Fruit fly (Drosophila melanogaster) whole organism, embryonic: ENCODE data around the gene Gr93a.

Experiments
- C15 ChIP-seq: fragments of 200-800 bp; sonication (Bioruptor generic); IDR thresholded peaks from 3 replicates; pipeline ENCODE4 v1.3.6; 2022; ENCODE audit warnings: missing biosample characterization, missing genetic modification characterization
- CG10366 ChIP-seq: fragments of 200-800 bp; sonication (Bioruptor generic); IDR thresholded peaks from 2 replicates; pipeline ENCODE4 v1.3.6; 2022; ENCODE audit warnings: missing biosample characterization, missing genetic modification characterization
- CG10543 ChIP-seq: fragments of 200-800 bp; sonication (Bioruptor generic); optimal IDR thresholded peaks from 3 replicates; lab custom pipeline; 2017; ENCODE audit warnings: missing biosample characterization, mild to moderate bottlenecking, missing genetic modification characterization, moderate library complexity
- CG10979 ChIP-seq: fragments of 200-800 bp; sonication (Bioruptor generic); optimal IDR thresholded peaks from 2 replicates; lab custom pipeline; 2018; ENCODE audit warnings: missing biosample characterization, mild to moderate bottlenecking, missing genetic modification characterization, moderate library complexity
- CG12942 ChIP-seq: fragments of 200-800 bp; sonication (Bioruptor generic); optimal IDR thresholded peaks from 3 replicates; lab custom pipeline; 2016; ENCODE audit warnings: missing biosample characterization, missing genetic modification characterization
- CG13287 ChIP-seq: fragments of 200-800 bp; sonication (Bioruptor generic); IDR thresholded peaks from 2 replicates; pipeline ENCODE4 v1.3.6; 2022; ENCODE audit warnings: missing biosample characterization, missing genetic modification characterization; ENCODE audit not compliant: partially characterized antibody
- CG14965 ChIP-seq: fragments of 200-800 bp; sonication (Bioruptor generic); optimal IDR thresholded peaks from 2 replicates; lab custom pipeline; 2016; ENCODE audit warnings: missing biosample characterization, missing genetic modification characterization, borderline replicate concordance
- CG15269 ChIP-seq: fragments of 200-800 bp; sonication (Bioruptor generic); optimal IDR thresholded peaks from 2 replicates; lab custom pipeline; 2018; ENCODE audit warnings: missing biosample characterization, mild to moderate bottlenecking, missing genetic modification characterization, moderate library complexity
- CG15696 ChIP-seq: fragments of 200-800 bp; sonication (Bioruptor generic); optimal IDR thresholded peaks from 2 replicates; lab custom pipeline; 2019; ENCODE audit warnings: missing biosample characterization, mild to moderate bottlenecking, missing genetic modification characterization, moderate library complexity
- CG17361 ChIP-seq: fragments of 200-800 bp; sonication (Bioruptor generic); IDR thresholded peaks from 3 replicates; pipeline ENCODE4 v1.3.6; 2022; ENCODE audit warnings: missing biosample characterization, missing genetic modification characterization
- CG2712 ChIP-seq: fragments of 200-800 bp; optimal IDR thresholded peaks from 3 replicates; lab custom pipeline; 2019; ENCODE audit warnings: missing biosample characterization, mild to moderate bottlenecking, missing genetic modification characterization, moderate library complexity
- CG34376 ChIP-seq: fragments of 200-800 bp; sonication (Bioruptor generic); optimal IDR thresholded peaks from 2 replicates; lab custom pipeline; 2018; ENCODE audit warnings: missing biosample characterization, mild to moderate bottlenecking, missing genetic modification characterization
- CG3995 ChIP-seq: fragments of 200-800 bp; sonication (Bioruptor generic); optimal IDR thresholded peaks from 3 replicates; lab custom pipeline; 2016; ENCODE audit warnings: missing biosample characterization, missing genetic modification characterization
- CG43689 ChIP-seq: fragments of 200-800 bp; sonication (Bioruptor generic); IDR thresholded peaks from 2 replicates; pipeline ENCODE4 v1.3.6; 2022; ENCODE audit warnings: missing biosample characterization, missing genetic modification characterization
- CG6683 ChIP-seq: fragments of 200-800 bp; sonication (Bioruptor generic); optimal IDR thresholded peaks from 2 replicates; lab custom pipeline; 2017; ENCODE audit warnings: missing biosample characterization, mild to moderate bottlenecking, missing genetic modification characterization, missing genetic modification reagents
- CG7372 ChIP-seq: fragments of 200-800 bp; sonication (Bioruptor generic); IDR thresholded peaks from 2 replicates; pipeline ENCODE4 v1.3.6; 2022; ENCODE audit warnings: missing biosample characterization, missing genetic modification characterization
- CG7928 ChIP-seq: fragments of 200-800 bp; sonication (Bioruptor generic); optimal IDR thresholded peaks from 2 replicates; lab custom pipeline; 2017; ENCODE audit warnings: missing biosample characterization, mild to moderate bottlenecking, missing genetic modification characterization
- CG8359 ChIP-seq: fragments of 200-800 bp; sonication (Bioruptor generic); optimal IDR thresholded peaks from 2 replicates; lab custom pipeline; 2017; ENCODE audit warnings: missing biosample characterization, mild to moderate bottlenecking, missing genetic modification characterization, borderline replicate concordance
- Camta ChIP-seq: fragments of 200-800 bp; sonication (Bioruptor generic); optimal IDR thresholded peaks from 2 replicates; lab custom pipeline; 2016; ENCODE audit warnings: missing biosample characterization, missing genetic modification characterization
- CkIIα-i1 ChIP-seq: fragments of 200-800 bp; sonication (Bioruptor generic); IDR thresholded peaks from 2 replicates; pipeline ENCODE4 v1.3.6; 2022; ENCODE audit warnings: missing biosample characterization, missing genetic modification characterization
- Dbx ChIP-seq: fragments of 200-800 bp; sonication (Bioruptor generic); IDR thresholded peaks from 3 replicates; pipeline ENCODE4 v1.3.6; 2022; ENCODE audit warnings: missing biosample characterization, missing genetic modification characterization
- Dref ChIP-seq: fragments of 200-800 bp; sonication (Bioruptor generic); IDR thresholded peaks from 2 replicates; pipeline ENCODE4 v1.3.6; 2022; ENCODE audit warnings: missing biosample characterization, missing genetic modification characterization
- Hmx ChIP-seq: fragments of 200-800 bp; sonication (Bioruptor generic); optimal IDR thresholded peaks from 2 replicates; lab custom pipeline; 2016; ENCODE audit warnings: missing biosample characterization, missing genetic modification characterization
- Hr3 ChIP-seq: fragments of 200-800 bp; sonication (Bioruptor generic); optimal IDR thresholded peaks from 3 replicates; lab custom pipeline; 2016; ENCODE audit warnings: missing biosample characterization, missing genetic modification characterization
- Hr39 ChIP-seq: fragments of >200 bp; optimal IDR thresholded peaks from 2 replicates; lab custom pipeline; 2017
- Hr78 ChIP-seq, 2 experiments: fragments of 200-800 bp in 1 of 2; fragments of >200 bp in 1 of 2; sonication (Bioruptor generic) in 1 of 2; optimal IDR thresholded peaks; 2 replicates each; lab custom pipeline; 2017 to 2019; ENCODE audit warnings: missing biosample characterization in 2 of 2, missing genetic modification characterization in 2 of 2, mild to moderate bottlenecking in 1 of 2, moderate library complexity in 1 of 2
- Lim3 ChIP-seq: fragments of 200-800 bp; sonication (Bioruptor generic); IDR thresholded peaks from 2 replicates; pipeline ENCODE4 v1.3.6; 2022; ENCODE audit warnings: missing biosample characterization, missing genetic modification characterization
- Optix ChIP-seq: fragments of 200-800 bp; sonication (Bioruptor generic); IDR thresholded peaks from 3 replicates; pipeline ENCODE4 v1.3.6; 2022; ENCODE audit warnings: missing biosample characterization, missing genetic modification characterization
- Poxn ChIP-seq: fragments of 200-800 bp; sonication (Bioruptor generic); IDR thresholded peaks from 2 replicates; pipeline ENCODE4 v1.3.6; 2022; ENCODE audit warnings: missing biosample characterization, missing genetic modification characterization
- Spps ChIP-seq: fragments of 200-800 bp; sonication (Bioruptor generic); optimal IDR thresholded peaks from 2 replicates; lab custom pipeline; 2018; ENCODE audit warnings: missing biosample characterization, mild to moderate bottlenecking, missing genetic modification characterization
- Stat92E ChIP-seq, 3 experiments: fragments of >200 bp in 2 of 3; fragments of 200-800 bp in 1 of 3; sonication (Bioruptor generic) in 1 of 3; optimal IDR thresholded peaks; 2 replicates each; lab custom pipeline; 2017 to 2019; ENCODE audit warnings: missing biosample characterization in 3 of 3, missing genetic modification characterization in 3 of 3, mild to moderate bottlenecking in 1 of 3, moderate library complexity in 1 of 3
- Trl ChIP-seq, 3 experiments: fragments of >200 bp in 2 of 3; fragments of 200-800 bp in 1 of 3; sonication (Bioruptor generic) in 1 of 3; optimal IDR thresholded peaks; 2 replicates in 1 of 3; 3 replicates in 2 of 3; lab custom pipeline; 2016 to 2017; ENCODE audit warnings: missing biosample characterization in 1 of 3, missing genetic modification characterization in 1 of 3
- cato ChIP-seq: fragments of 200-800 bp; sonication (Bioruptor generic); optimal IDR thresholded peaks from 2 replicates; lab custom pipeline; 2016; ENCODE audit warnings: missing biosample characterization, missing genetic modification characterization, borderline replicate concordance
- croc ChIP-seq: fragments of 200-800 bp; sonication (Bioruptor generic); conservative IDR thresholded peaks from 3 replicates; pipeline ENCODE4 v1.3.6; 2022; ENCODE audit warnings: missing biosample characterization, missing genetic modification characterization
- danr ChIP-seq: fragments of 200-800 bp; sonication (Bioruptor generic); IDR thresholded peaks from 2 replicates; pipeline ENCODE4 v1.3.6; 2022; ENCODE audit warnings: missing biosample characterization, missing genetic modification characterization
- fru ChIP-seq: fragments of >200 bp; optimal IDR thresholded peaks from 2 replicates; lab custom pipeline; 2017
- ftz-f1 ChIP-seq: fragments of 200-800 bp; sonication (Bioruptor generic); optimal IDR thresholded peaks from 2 replicates; lab custom pipeline; 2016; ENCODE audit warnings: missing biosample characterization, missing genetic modification characterization
- gce ChIP-seq: fragments of 200-800 bp; sonication (Bioruptor generic); IDR thresholded peaks from 3 replicates; pipeline ENCODE4 v1.3.6; 2022; ENCODE audit warnings: missing biosample characterization, missing genetic modification characterization
- grn ChIP-seq: fragments of 200-800 bp; sonication (Bioruptor generic); optimal IDR thresholded peaks from 3 replicates; lab custom pipeline; 2017; ENCODE audit warnings: missing biosample characterization, missing genetic modification characterization
- gsb-n ChIP-seq: fragments of 200-800 bp; sonication (Bioruptor generic); optimal IDR thresholded peaks from 3 replicates; lab custom pipeline; 2018; ENCODE audit warnings: missing biosample characterization, mild to moderate bottlenecking, missing genetic modification characterization
- luna ChIP-seq: fragments of 200-800 bp; sonication (Bioruptor generic); optimal IDR thresholded peaks from 2 replicates; lab custom pipeline; 2016; ENCODE audit warnings: missing biosample characterization, missing genetic modification characterization
- pfk ChIP-seq: fragments of 200-800 bp; sonication (Bioruptor generic); optimal IDR thresholded peaks from 2 replicates; lab custom pipeline; 2018; ENCODE audit warnings: missing biosample characterization, mild to moderate bottlenecking, missing genetic modification characterization, moderate library complexity
- pnt ChIP-seq: fragments of 200-800 bp; sonication (Bioruptor generic); optimal IDR thresholded peaks from 3 replicates; lab custom pipeline; 2016; ENCODE audit warnings: missing biosample characterization, missing genetic modification characterization
- scrt ChIP-seq: fragments of 200-800 bp; sonication (Bioruptor generic); optimal IDR thresholded peaks from 2 replicates; lab custom pipeline; 2018; ENCODE audit warnings: missing biosample characterization, mild to moderate bottlenecking, missing genetic modification characterization, moderate library complexity
- sens-2 ChIP-seq: fragments of 200-800 bp; sonication (Bioruptor generic); IDR thresholded peaks from 2 replicates; pipeline ENCODE4 v1.3.6; 2022; ENCODE audit warnings: missing biosample characterization, missing genetic modification characterization
- slp2 ChIP-seq: fragments of 200-800 bp; sonication (Bioruptor generic); optimal IDR thresholded peaks from 2 replicates; lab custom pipeline; 2016; ENCODE audit warnings: missing biosample characterization, missing genetic modification characterization
- unpg ChIP-seq: fragments of 200-800 bp; sonication (Bioruptor generic); optimal IDR thresholded peaks from 3 replicates; lab custom pipeline; 2018; ENCODE audit warnings: missing biosample characterization, mild to moderate bottlenecking, missing genetic modification characterization, moderate library complexity
- vnd ChIP-seq: fragments of 200-800 bp; sonication (Bioruptor generic); IDR thresholded peaks from 3 replicates; pipeline ENCODE4 v1.3.6; 2022; ENCODE audit warnings: missing biosample characterization, missing genetic modification characterization; ENCODE audit not compliant: partially characterized antibody
- vvl ChIP-seq: fragments of 200-800 bp; sonication (Bioruptor generic); IDR thresholded peaks from 2 replicates; pipeline ENCODE4 v1.3.6; 2022; ENCODE audit warnings: missing biosample characterization, missing genetic modification characterization
- zfh1 ChIP-seq: fragments of 200-800 bp; sonication (Bioruptor generic); IDR thresholded peaks from 3 replicates; pipeline ENCODE4 v1.3.6; 2022; ENCODE audit warnings: missing biosample characterization, missing genetic modification characterization

Gene Gr93a

DNA sequence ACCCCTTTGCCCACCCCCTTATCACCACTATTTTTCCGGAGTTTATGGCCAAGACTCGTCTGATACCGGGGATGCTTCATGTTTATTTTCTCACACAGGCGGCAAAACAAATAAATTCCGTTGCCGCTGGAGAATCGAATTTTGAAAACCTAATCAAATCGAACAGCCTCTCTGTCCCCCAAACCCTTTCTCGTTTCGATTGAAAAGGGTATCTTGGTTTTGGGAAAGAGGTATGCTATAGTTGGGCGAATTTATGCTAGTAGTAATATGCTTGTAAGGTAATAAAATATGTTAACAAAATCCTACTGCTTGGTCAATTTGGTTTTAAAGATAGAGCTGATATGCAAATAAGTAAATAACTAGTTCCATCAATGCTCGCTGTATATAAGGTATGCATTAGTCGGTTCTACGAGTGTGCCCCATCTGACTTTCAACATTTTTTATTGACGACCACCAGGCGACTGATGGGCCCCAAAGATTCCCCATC lies 4.2 kb upstream of the Gr93a start (continued):
- TF ChIP-seq sens-2 (GFP tag; lab: Robert Waterston, UW) = peak; percentile 46; the same call in 1 of the 2 replicates
- TF ChIP-seq Hr39 (lab: Kevin White, UChicago) = no peak
- TF ChIP-seq Dbx (GFP tag; lab: Robert Waterston, UW) = no peak
- no peak for TF ChIP-seq Hmx
- peak in 1 of 3 experiments; percentile 69 for TF ChIP-seq Stat92E (GFP tag; optimal IDR thresholded peaks at IDR 0.05; lab: Kevin White, UChicago)
- peak; percentile 84 for TF ChIP-seq gsb-n
- peak; percentile 92 for TF ChIP-seq croc (GFP tag; lab: Robert Waterston, UW)
- no peak for TF ChIP-seq Trl (optimal IDR thresholded peaks at IDR 0.05; lab: Kevin White, UChicago)
- peak; percentile 68 for TF ChIP-seq Trl (GFP tag; optimal IDR thresholded peaks at IDR 0.05; lab: Kevin White, UChicago)
- no peak for TF ChIP-seq CG34376
- TF ChIP-seq CG15269 (tag; lab: Kevin White, UChicago) = peak; percentile 44
- no peak for TF ChIP-seq C15 (GFP tag; lab: Robert Waterston, UW)
- TF ChIP-seq pfk (GFP tag; lab: Kevin White, UChicago) = no peak
- TF ChIP-seq CG12942 (GFP tag; lab: Kevin White, UChicago) = peak; percentile 58
- TF ChIP-seq pnt = peak; percentile 85
- peak; percentile 71 for TF ChIP-seq cato (GFP tag; lab: Kevin White, UChicago)
- TF ChIP-seq luna (GFP tag; lab: Kevin White, UChicago) = no peak
- TF ChIP-seq gce = peak; percentile 79; the same call in 2 of the 3 replicates
- TF ChIP-seq CG10979 (tag; lab: Kevin White, UChicago) = peak; percentile 90
- TF ChIP-seq Poxn = no peak
- TF ChIP-seq Hr3 (GFP tag; lab: Kevin White, UChicago) = peak; percentile 78
- no peak for TF ChIP-seq fru
- TF ChIP-seq CG7372 = peak; percentile 42; the same call in 1 of the 2 replicates
- TF ChIP-seq Hr78 (GFP tag; optimal IDR thresholded peaks at IDR 0.05; lab: Kevin White, UChicago) = peak in 1 of 2 experiments; percentile 36
- peak; percentile 41 for TF ChIP-seq grn (GFP tag; lab: Kevin White, UChicago)
- no peak for TF ChIP-seq CG13287 (GFP tag; lab: Robert Waterston, UW)
- peak; percentile 83 for TF ChIP-seq Spps (tag; lab: Kevin White, UChicago)
- no peak for TF ChIP-seq CG10543 (GFP tag; lab: Kevin White, UChicago)
- TF ChIP-seq CG15696 (tag; lab: Kevin White, UChicago) = peak; percentile 63
- TF ChIP-seq CG10366 (GFP tag; lab: Robert Waterston, UW) = peak; percentile 76
- peak; percentile 94 for TF ChIP-seq CG2712 (tag; lab: Kevin White, UChicago)
- no peak for TF ChIP-seq vnd
- TF ChIP-seq unpg (GFP tag; lab: Kevin White, UChicago) = peak; percentile 76
- no peak for TF ChIP-seq CG6683 (GFP tag; lab: Kevin White, UChicago)
- no peak for TF ChIP-seq CG7928 (GFP tag; lab: Kevin White, UChicago)
- TF ChIP-seq danr (GFP tag; lab: Robert Waterston, UW) = peak; percentile 55; the same call in 1 of the 2 replicates
- TF ChIP-seq Camta (GFP tag; lab: Kevin White, UChicago) = peak; percentile 63
- no peak for TF ChIP-seq ftz-f1 (GFP tag; lab: Kevin White, UChicago)
- peak; percentile 84 for TF ChIP-seq Optix (GFP tag; lab: Robert Waterston, UW)
- no peak for TF ChIP-seq Dref
- TF ChIP-seq CG3995 (GFP tag; lab: Kevin White, UChicago) = no peak
- TF ChIP-seq CG14965 (GFP tag; lab: Kevin White, UChicago) = peak; percentile 40
- TF ChIP-seq slp2 (GFP tag; lab: Kevin White, UChicago) = peak; percentile 60
- no peak for TF ChIP-seq scrt (GFP tag; lab: Kevin White, UChicago)
- TF ChIP-seq vvl (GFP tag; lab: Robert Waterston, UW) = peak; percentile 87
- TF ChIP-seq CG8359 (GFP tag; lab: Kevin White, UChicago) = peak; percentile 41
- 0 out of 2 replicates have a peak, but pooled peaks have one; percentile 23 for TF ChIP-seq Lim3 (GFP tag; lab: Robert Waterston, UW)
- no peak for TF ChIP-seq CG43689 (GFP tag; lab: Robert Waterston, UW)
- TF ChIP-seq CG17361 (GFP tag; lab: Robert Waterston, UW) = peak; percentile 66
- TF ChIP-seq CkIIα-i1 (GFP tag; lab: Robert Waterston, UW) = no peak
- peak; percentile 90 for TF ChIP-seq zfh1 (GFP tag; lab: Robert Waterston, UW)
